Worm (Caenorhabditis elegans): ENCODE data around the gene gcy-32.

gcy-32 gene

DNA sequence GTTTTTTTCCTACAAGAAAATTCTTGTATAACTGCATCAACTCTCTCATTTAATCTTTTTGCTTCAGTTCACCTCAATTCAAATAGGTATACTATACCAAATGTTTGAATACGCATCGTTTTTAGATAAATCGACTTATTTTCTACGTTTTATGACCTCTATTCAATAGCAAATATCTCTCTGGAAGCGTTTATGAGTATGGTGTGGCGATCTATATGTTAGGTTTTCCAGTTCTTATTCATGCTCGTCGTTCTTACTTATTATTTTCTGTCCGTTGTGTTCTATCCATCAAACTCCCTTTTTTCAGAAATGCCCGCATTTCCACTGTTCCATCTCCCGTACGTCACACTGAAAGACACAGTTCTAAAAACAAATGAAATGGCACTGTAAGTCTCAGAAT is 34.7 kb downstream of the gcy-32 start, which contains the start of gene T22G5.3:
T22G5.3 (plus strand) TSS at position 301 of the 400 bp plus-strand sequence.
- no peak for TF ChIP-seq dao-5 (tag; optimal IDR thresholded peaks at IDR 0.05)
- TF ChIP-seq W03F9.2 (tag; optimal IDR thresholded peaks at IDR 0.05): no peak
- TF ChIP-seq him-1 (tag; optimal IDR thresholded peaks at IDR 0.05): no peak

DNA sequence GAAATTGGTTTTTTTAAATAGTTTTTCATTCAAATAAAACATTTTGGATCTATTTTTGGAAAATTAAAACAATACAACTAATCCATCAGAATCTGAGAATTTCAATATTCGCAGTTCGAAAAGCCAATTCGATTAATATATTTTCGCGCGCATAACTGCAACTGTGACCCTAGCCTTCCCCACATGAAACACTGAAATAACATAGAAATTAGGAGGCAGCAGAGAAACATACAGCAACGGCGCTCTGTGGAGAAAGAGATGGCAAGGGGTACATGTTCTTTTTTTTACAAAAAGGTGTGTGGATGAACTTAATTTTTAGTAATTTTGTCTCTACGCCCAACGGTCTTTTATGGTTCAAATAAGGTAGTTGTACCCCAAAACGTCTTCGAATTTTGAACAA is 35.1 kb downstream of the gcy-32 start:
- TF ChIP-seq him-1 (tag; optimal IDR thresholded peaks at IDR 0.05): no peak
- no peak for TF ChIP-seq dao-5 (tag; optimal IDR thresholded peaks at IDR 0.05)
- TF ChIP-seq W03F9.2 (tag; optimal IDR thresholded peaks at IDR 0.05): no peak

DNA sequence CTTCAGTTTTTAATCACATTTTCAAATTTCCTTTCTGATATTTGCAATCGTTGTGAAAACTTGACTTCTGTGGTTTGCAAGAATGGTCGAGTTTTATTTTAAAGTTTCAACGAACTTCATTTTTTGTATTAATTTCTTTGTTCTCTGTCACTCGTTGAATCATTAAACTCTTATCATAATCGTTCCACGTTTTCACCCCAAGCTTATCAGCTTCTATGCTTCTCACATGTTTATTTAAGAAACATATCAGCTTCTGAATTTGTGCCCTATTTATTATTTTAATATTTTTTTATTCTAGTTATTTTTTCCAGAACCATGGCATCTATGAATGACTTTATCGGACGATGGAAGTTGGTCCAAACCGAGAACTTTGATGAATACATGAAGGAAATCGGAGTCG is 36.0 kb downstream of the gcy-32 start, which contains the start of gene lbp-7:
lbp-7 (plus strand) TSS at position 312 of the 400 bp plus-strand sequence.
- TF ChIP-seq W03F9.2 (tag; optimal IDR thresholded peaks at IDR 0.05): no peak
- no peak for TF ChIP-seq dao-5 (tag; optimal IDR thresholded peaks at IDR 0.05)
- no peak for TF ChIP-seq him-1 (tag; optimal IDR thresholded peaks at IDR 0.05)

DNA sequence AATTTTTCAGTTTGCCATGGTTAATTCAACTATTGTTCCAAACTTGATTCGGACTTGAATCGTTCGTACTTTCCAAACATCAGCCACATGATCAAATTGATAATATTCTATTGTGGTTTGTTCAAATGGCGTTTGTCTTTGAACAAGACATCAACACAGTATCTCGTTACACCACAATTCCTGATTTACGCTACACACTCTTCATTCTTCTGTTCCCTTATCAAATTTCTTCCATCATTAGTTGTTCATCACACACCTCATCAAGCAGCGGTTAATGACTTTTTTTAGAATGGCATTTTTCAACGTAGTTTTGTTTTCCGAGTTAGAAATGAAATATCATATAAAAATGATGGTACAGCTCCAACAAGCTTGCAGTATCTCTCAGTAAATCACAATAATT is 37.1 kb downstream of the gcy-32 start:
- TF ChIP-seq him-1 (tag; optimal IDR thresholded peaks at IDR 0.05) (no peak), W03F9.2 (tag; optimal IDR thresholded peaks at IDR 0.05) (no peak), dao-5 (tag; optimal IDR thresholded peaks at IDR 0.05) (no peak)

DNA sequence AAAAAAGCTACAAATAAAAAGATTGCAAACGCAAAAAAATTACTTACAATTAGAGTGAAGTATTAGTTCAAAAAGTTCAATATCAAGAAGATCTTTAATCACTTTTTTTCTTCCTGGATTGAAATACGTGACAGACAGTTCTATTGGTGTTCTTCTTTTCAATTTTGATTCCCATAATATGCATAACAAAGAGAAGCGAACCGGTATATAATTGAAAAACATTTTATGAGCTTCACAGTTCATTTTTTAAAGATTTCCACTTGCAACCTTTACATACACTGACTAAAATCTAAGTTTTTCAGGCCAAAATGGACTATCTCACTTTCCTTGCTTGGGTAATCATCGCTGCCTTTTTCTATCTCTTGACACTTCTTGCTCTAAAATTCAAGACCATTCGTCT is 38.8 kb downstream of the gcy-32 start, which contains the start of gene T22G5.1:
T22G5.1 (plus strand) TSS at position 301 of the 400 bp plus-strand sequence.
- TF ChIP-seq W03F9.2 (tag; optimal IDR thresholded peaks at IDR 0.05) (no peak), him-1 (tag; optimal IDR thresholded peaks at IDR 0.05) (no peak), dao-5 (tag; optimal IDR thresholded peaks at IDR 0.05) (no peak)

DNA sequence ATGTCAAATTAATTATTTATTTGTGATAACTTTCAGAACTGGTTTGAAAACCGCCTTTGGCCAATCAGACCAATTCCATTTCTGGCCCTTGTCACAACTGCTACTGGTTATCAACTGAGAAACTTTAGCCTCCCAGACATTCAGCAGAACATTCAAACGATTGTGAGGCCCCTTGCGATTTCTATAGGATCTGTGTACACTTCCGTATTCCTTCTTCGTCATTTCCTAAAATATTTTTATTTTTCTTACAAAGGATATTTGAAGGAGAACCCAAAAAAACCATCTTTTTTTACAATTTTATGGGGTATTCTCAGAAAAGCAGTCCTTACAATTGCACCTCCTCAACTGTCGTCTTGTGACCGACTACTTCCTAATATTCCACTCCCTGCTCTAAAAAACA is 42.0 kb downstream of the gcy-32 start:
- no peak for TF ChIP-seq him-1 (tag; optimal IDR thresholded peaks at IDR 0.05)
- no peak for TF ChIP-seq dao-5 (tag; optimal IDR thresholded peaks at IDR 0.05)
- TF ChIP-seq W03F9.2 (tag; optimal IDR thresholded peaks at IDR 0.05): no peak

DNA sequence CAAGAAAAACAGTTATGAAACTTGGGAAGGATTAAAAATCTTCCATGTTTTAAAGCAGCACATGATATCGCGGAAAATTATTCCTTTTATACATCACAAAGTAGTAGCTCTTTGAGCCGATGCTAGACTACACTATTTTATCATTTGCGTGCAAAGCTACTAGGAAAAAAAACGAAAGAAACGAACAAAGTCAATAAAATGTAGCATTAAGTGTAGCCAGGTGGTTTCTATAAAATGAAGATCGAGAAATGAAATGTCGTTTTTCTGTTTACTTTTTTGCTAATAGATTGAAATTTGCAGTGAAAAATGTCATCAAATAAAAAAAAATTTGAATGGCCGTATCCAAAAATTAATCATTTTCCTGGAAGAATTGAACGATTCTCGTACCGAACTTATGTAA is 42.4 kb downstream of the gcy-32 start, which contains the start of gene cpt-5:
cpt-5 (plus strand) TSS at position 301 of the 400 bp plus-strand sequence.
- TF ChIP-seq him-1 (tag; optimal IDR thresholded peaks at IDR 0.05) (no peak), dao-5 (tag; optimal IDR thresholded peaks at IDR 0.05) (no peak), W03F9.2 (tag; optimal IDR thresholded peaks at IDR 0.05) (no peak)

DNA sequence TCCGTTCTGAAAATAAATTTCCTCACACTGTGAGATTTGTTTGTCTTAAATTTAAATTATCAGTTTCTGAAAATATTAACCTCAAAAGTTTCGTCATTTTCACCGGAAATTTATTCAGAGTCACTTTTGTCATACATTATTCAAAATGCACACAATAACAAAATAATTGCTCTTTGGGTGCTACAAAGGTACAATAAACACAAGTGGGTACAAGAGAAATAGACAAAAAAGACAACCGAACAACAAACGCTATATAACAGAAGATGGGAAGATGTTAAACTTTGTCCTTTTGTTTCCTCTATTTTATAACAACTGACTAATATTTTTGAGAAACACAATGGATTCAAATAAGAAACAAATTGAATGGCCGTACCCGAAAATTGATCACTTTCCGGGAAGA is 45.7 kb downstream of the gcy-32 start:
- TF ChIP-seq W03F9.2 (tag; optimal IDR thresholded peaks at IDR 0.05) (no peak), him-1 (tag; optimal IDR thresholded peaks at IDR 0.05) (no peak), dao-5 (tag; optimal IDR thresholded peaks at IDR 0.05) (no peak)

DNA sequence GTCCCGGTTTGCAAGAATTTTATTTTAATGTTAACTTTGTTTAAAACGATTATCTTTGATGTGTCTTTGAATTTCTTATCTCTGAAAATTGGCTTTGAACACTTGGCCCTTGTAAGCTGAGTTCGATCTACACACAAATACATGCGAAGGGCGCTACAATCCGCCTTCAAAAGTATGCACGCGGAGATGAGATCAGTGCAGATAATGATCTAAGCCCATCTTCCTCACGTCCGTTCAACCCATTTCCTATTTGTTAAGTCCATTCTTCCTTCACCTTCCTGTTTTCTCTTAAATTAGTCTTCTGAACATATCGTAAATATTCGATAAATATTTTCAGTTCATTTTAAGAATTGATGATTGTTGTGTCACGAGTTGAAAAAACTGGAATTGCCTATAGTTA is 48.9 kb downstream of the gcy-32 start, which contains the start of gene nhr-175:
nhr-175 (plus strand) TSS at position 339 of the 400 bp plus-strand sequence.
- TF ChIP-seq W03F9.2 (tag; optimal IDR thresholded peaks at IDR 0.05): no peak
- TF ChIP-seq dao-5 (tag; optimal IDR thresholded peaks at IDR 0.05): no peak
- no peak for TF ChIP-seq him-1 (tag; optimal IDR thresholded peaks at IDR 0.05)

DNA sequence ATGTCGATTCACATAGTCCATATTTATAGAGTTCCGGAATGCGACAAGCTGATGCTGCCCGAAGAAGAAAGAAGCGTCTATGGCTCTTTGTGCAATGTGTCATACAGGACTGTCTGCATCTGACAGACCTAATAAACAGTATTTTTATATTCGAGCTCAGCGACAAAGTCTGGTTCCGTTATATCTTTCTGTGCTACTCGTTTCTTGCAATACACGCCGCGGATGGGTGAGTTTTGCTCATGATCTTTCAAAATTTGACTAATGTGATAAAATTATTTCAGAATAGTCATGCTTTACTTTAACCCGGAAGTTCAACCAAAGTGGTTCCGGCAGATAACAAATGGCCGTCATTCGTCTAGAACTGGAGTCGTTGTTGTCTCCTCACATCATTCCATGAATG is 51.6 kb downstream of the gcy-32 start:
- no peak for TF ChIP-seq him-1 (tag; optimal IDR thresholded peaks at IDR 0.05)
- no peak for TF ChIP-seq W03F9.2 (tag; optimal IDR thresholded peaks at IDR 0.05)

DNA sequence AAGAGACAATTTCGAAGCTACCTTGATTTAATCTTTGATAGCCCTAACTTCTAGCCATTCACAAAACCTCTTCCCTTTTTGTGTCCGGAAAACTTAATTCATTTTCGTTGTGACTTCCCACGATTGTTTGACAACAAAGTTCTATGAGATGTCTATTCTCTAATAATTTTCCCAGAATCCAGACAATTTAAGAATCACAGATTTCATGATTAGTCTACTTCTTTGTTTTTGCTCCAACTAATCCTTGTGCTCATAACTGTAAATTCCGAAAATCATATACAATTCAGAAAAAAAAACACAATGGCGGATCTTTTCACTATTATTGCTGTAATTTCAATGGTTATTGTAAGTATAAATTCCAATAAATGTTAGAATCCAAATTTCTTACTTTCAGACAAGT is 52.8 kb downstream of the gcy-32 start, which contains the start of gene srx-137:
srx-137 (plus strand) TSS at position 301 of the 400 bp plus-strand sequence.
- TF ChIP-seq him-1 (tag; optimal IDR thresholded peaks at IDR 0.05) (no peak), dao-5 (tag; optimal IDR thresholded peaks at IDR 0.05) (no peak), W03F9.2 (tag; optimal IDR thresholded peaks at IDR 0.05) (no peak)

Measured in whole organism, L4/young adult.